Fruit fly (Drosophila melanogaster) S2 (cell line): ENCODE measurements around the gene beat-VI.

Experiments
- CG8478 ChIP-seq: fragments of >200 bp; optimal IDR thresholded peaks from 2 replicates; lab custom pipeline; 2018
- CTCF ChIP-seq, 2 experiments: fragments of >200 bp; optimal IDR thresholded peaks; 2 replicates each; lab custom pipeline; 2018

- no peak for TF ChIP-seq CG8478
- no peak for TF ChIP-seq CTCF (optimal IDR thresholded peaks at IDR 0.05; lab: Kevin White, UChicago)
Observed at dm6 chr3R:28429600-28429999, 11.6 kb downstream of the beat-VI start.
